Worm (Caenorhabditis elegans) whole organism, L4 larva: ENCODE results near the gene fbxb-49.
A peak's percentile ranks its signal among the peaks of the same experiment; 100 is the strongest.

Experiments used
- F26F4.8 ChIP-seq: fragments of 200-800 bp; sonication (Bioruptor generic); conservative IDR thresholded peaks from 2 replicates; pipeline ENCODE4 v1.3.6; 2022; ENCODE audit warnings: missing genetic modification characterization, missing compliant biosample characterization
- F37D6.2 ChIP-seq: sonication (generic microtip); optimal IDR thresholded peaks from 2 replicates; lab custom pipeline; 2016; ENCODE audit warnings: mild to moderate bottlenecking, missing genetic modification characterization, missing compliant biosample characterization
- F44E2.7 ChIP-seq: fragments of 200-800 bp; sonication (Bioruptor generic); IDR thresholded peaks from 2 replicates; pipeline ENCODE4 v2.1.2; 2022; ENCODE audit warnings: missing genetic modification characterization, missing compliant biosample characterization
- R02D3.7 ChIP-seq: fragments of 150-350 bp; sonication (generic microtip); optimal IDR thresholded peaks from 3 replicates; lab custom pipeline; 2014; ENCODE audit warnings: missing biosample characterization, missing genetic modification characterization
- Y105C5A.15 ChIP-seq: fragments of 200-800 bp; sonication (Bioruptor generic); IDR thresholded peaks from 2 replicates; pipeline ENCODE4 v1.3.6; 2022; ENCODE audit warnings: missing genetic modification characterization, missing compliant biosample characterization
- ZK337.2 ChIP-seq: fragments of 200-800 bp; sonication (Bioruptor generic); IDR thresholded peaks from 2 replicates; pipeline ENCODE4 v1.3.6; 2022; ENCODE audit warnings: missing genetic modification reagents, missing genetic modification characterization, missing compliant biosample characterization
- aha-1 ChIP-seq: fragments of 150-350 bp; peaks from one replicate; lab custom pipeline; 2014; ENCODE audit warnings: missing biosample characterization, missing genetic modification characterization
- aly-2 ChIP-seq: sonication (generic microtip); optimal IDR thresholded peaks from 2 replicates; lab custom pipeline; 2018; ENCODE audit warnings: missing biosample characterization, missing genetic modification characterization
- ceh-62 ChIP-seq: sonication (generic microtip); optimal IDR thresholded peaks from 2 replicates; lab custom pipeline; 2017; ENCODE audit warnings: missing biosample characterization, missing genetic modification characterization
- cey-2 ChIP-seq: sonication (generic microtip); optimal IDR thresholded peaks from 3 replicates; lab custom pipeline; 2017; ENCODE audit warnings: missing genetic modification characterization, mild to moderate bottlenecking, missing compliant biosample characterization, antibody characterized with exemption, borderline replicate concordance; ENCODE audit not compliant: insufficient read depth
- ctbp-1 ChIP-seq: fragments of 200-800 bp; sonication (Bioruptor generic); IDR thresholded peaks from 2 replicates; pipeline ENCODE4 v1.3.6; 2022; ENCODE audit warnings: missing genetic modification reagents, missing genetic modification characterization, missing compliant biosample characterization
- daf-12 ChIP-seq: fragments of 150-350 bp; optimal IDR thresholded peaks from 2 replicates; lab custom pipeline; 2014; ENCODE audit warnings: missing biosample characterization, missing genetic modification reagents, missing genetic modification characterization
- dmd-6 ChIP-seq: fragments of 200-800 bp; sonication (Bioruptor generic); IDR thresholded peaks from 2 replicates; pipeline ENCODE4 v1.3.6; 2022; ENCODE audit warnings: missing genetic modification reagents, missing genetic modification characterization, missing compliant biosample characterization
- dpl-1 ChIP-seq: fragments of 150-350 bp; optimal IDR thresholded peaks from 2 replicates; lab custom pipeline; 2014; ENCODE audit warnings: missing biosample characterization, missing genetic modification reagents, missing genetic modification characterization
- dve-1 ChIP-seq: sonication (generic microtip); optimal IDR thresholded peaks from 2 replicates; lab custom pipeline; 2017; ENCODE audit warnings: antibody characterized with exemption, mild to moderate bottlenecking, missing genetic modification characterization, missing compliant biosample characterization; ENCODE audit not compliant: insufficient read depth
- egl-27 ChIP-seq: sonication (generic microtip); optimal IDR thresholded peaks from 3 replicates; lab custom pipeline; 2017; ENCODE audit warnings: missing biosample characterization, missing genetic modification reagents, missing genetic modification characterization
- egl-43 ChIP-seq: fragments of 200-800 bp; sonication (Bioruptor generic); IDR thresholded peaks from 2 replicates; pipeline ENCODE4 v1.3.6; 2022; ENCODE audit warnings: missing genetic modification reagents, missing genetic modification characterization, missing compliant biosample characterization
- hif-1 ChIP-seq, 2 experiments: sonication (generic microtip); optimal IDR thresholded peaks; 2 replicates each; lab custom pipeline; 2016 to 2017; ENCODE audit warnings: missing compliant biosample characterization in 2 of 2, missing genetic modification characterization in 2 of 2, missing genetic modification reagents in 2 of 2, missing genotype in 2 of 2, mild to moderate bottlenecking in 1 of 2
- hlh-30 ChIP-seq: sonication (generic microtip); optimal IDR thresholded peaks from 2 replicates; lab custom pipeline; 2017; ENCODE audit warnings: antibody characterized with exemption, mild to moderate bottlenecking, missing genetic modification characterization, missing compliant biosample characterization; ENCODE audit not compliant: insufficient read depth
- lim-7 ChIP-seq: fragments of 200-800 bp; sonication (Bioruptor generic); IDR thresholded peaks from 2 replicates; pipeline ENCODE4 v1.3.6; 2022; ENCODE audit warnings: missing genetic modification characterization, missing compliant biosample characterization
- lin-13 ChIP-seq: fragments of 150-350 bp; optimal IDR thresholded peaks from 2 replicates; lab custom pipeline; 2014; ENCODE audit warnings: missing biosample characterization, missing genetic modification reagents, missing genetic modification characterization
- lin-29 ChIP-seq: fragments of 200-800 bp; sonication (Bioruptor generic); IDR thresholded peaks from 2 replicates; pipeline ENCODE4 v1.3.6; 2022; ENCODE audit warnings: missing genetic modification reagents, missing genetic modification characterization, missing compliant biosample characterization
- lin-38 ChIP-seq: fragments of 200-800 bp; sonication (Bioruptor generic); IDR thresholded peaks from 2 replicates; pipeline ENCODE4 v1.3.6; 2022; ENCODE audit warnings: missing genetic modification reagents, missing genetic modification characterization, missing compliant biosample characterization
- lin-39 ChIP-seq: fragments of 150-350 bp; optimal IDR thresholded peaks from 2 replicates; lab custom pipeline; 2014; ENCODE audit warnings: missing biosample characterization, missing genetic modification reagents, missing genetic modification characterization
- lir-3 ChIP-seq: sonication (generic microtip); optimal IDR thresholded peaks from 2 replicates; lab custom pipeline; 2016; ENCODE audit warnings: mild to moderate bottlenecking, missing genetic modification characterization, missing compliant biosample characterization
- lsy-2 ChIP-seq, 2 experiments: fragments of 150-350 bp in 1 of 2; sonication (generic microtip) in 1 of 2; optimal IDR thresholded peaks; 2 replicates each; lab custom pipeline; 2014 to 2017; ENCODE audit warnings: missing biosample characterization in 2 of 2, missing genetic modification characterization in 2 of 2
- madf-9 ChIP-seq: fragments of 200-800 bp; sonication (Bioruptor generic); conservative IDR thresholded peaks from 2 replicates; pipeline ENCODE4 v1.3.6; 2022; ENCODE audit warnings: missing genetic modification reagents, missing genetic modification characterization, missing compliant biosample characterization
- mdl-1 ChIP-seq, 2 experiments: fragments of 150-350 bp in 1 of 2; sonication (generic microtip) in 1 of 2; optimal IDR thresholded peaks; 2 replicates each; lab custom pipeline; 2014 to 2017; ENCODE audit warnings: missing biosample characterization in 2 of 2, missing genetic modification characterization in 2 of 2
- mes-2 ChIP-seq: sonication (generic microtip); optimal IDR thresholded peaks from 2 replicates; lab custom pipeline; 2016; ENCODE audit warnings: missing genotype, mild to moderate bottlenecking, missing genetic modification characterization, missing compliant biosample characterization; ENCODE audit not compliant: poor library complexity, severe bottlenecking
- nhr-10 ChIP-seq: fragments of 150-350 bp; optimal IDR thresholded peaks from 2 replicates; lab custom pipeline; 2014; ENCODE audit warnings: missing biosample characterization, missing genetic modification characterization
- nhr-102 ChIP-seq: sonication (generic microtip); optimal IDR thresholded peaks from 2 replicates; lab custom pipeline; 2016; ENCODE audit warnings: mild to moderate bottlenecking, missing genetic modification characterization, moderate library complexity, missing compliant biosample characterization
- nhr-111 ChIP-seq: fragments of 200-800 bp; sonication (Bioruptor generic); optimal IDR thresholded peaks from 2 replicates; lab custom pipeline; 2018; ENCODE audit warnings: mild to moderate bottlenecking, missing genetic modification characterization, missing compliant biosample characterization
- nhr-28 ChIP-seq: fragments of 150-350 bp; optimal IDR thresholded peaks from 2 replicates; lab custom pipeline; 2014; ENCODE audit warnings: missing biosample characterization, missing genetic modification characterization
- nhr-48 ChIP-seq: sonication (generic microtip); optimal IDR thresholded peaks from 2 replicates; lab custom pipeline; 2016; ENCODE audit warnings: mild to moderate bottlenecking, missing genetic modification characterization, missing compliant biosample characterization
- nhr-6 ChIP-seq: fragments of 150-350 bp; optimal IDR thresholded peaks from 2 replicates; lab custom pipeline; 2014; ENCODE audit warnings: missing biosample characterization, missing genetic modification characterization
- nhr-77 ChIP-seq: fragments of 150-350 bp; optimal IDR thresholded peaks from 2 replicates; lab custom pipeline; 2014; ENCODE audit warnings: missing biosample characterization, missing genetic modification characterization
- rbr-2 ChIP-seq: sonication (generic microtip); optimal IDR thresholded peaks from 2 replicates; lab custom pipeline; 2016; ENCODE audit warnings: missing genotype, missing genetic modification characterization, missing compliant biosample characterization
- saeg-2 ChIP-seq: fragments of 200-800 bp; sonication (Bioruptor generic); IDR thresholded peaks from 2 replicates; pipeline ENCODE4 v1.3.6; 2022; ENCODE audit warnings: missing genetic modification reagents, missing genetic modification characterization, missing compliant biosample characterization
- sdz-12 ChIP-seq: fragments of 200-800 bp; sonication (Bioruptor generic); optimal IDR thresholded peaks from 2 replicates; lab custom pipeline; 2018; ENCODE audit warnings: mild to moderate bottlenecking, missing genetic modification characterization, missing compliant biosample characterization
- spr-3 ChIP-seq: fragments of 200-800 bp; sonication (Bioruptor generic); optimal IDR thresholded peaks from 2 replicates; lab custom pipeline; 2018; ENCODE audit warnings: mild to moderate bottlenecking, missing genetic modification characterization, missing compliant biosample characterization
- unc-130 ChIP-seq: sonication (generic microtip); optimal IDR thresholded peaks from 2 replicates; lab custom pipeline; 2016; ENCODE audit warnings: missing genetic modification reagents, missing genetic modification characterization, missing compliant biosample characterization
- vab-7 ChIP-seq: fragments of 200-800 bp; sonication (Bioruptor generic); IDR thresholded peaks from 2 replicates; pipeline ENCODE4 v1.3.6; 2022; ENCODE audit warnings: missing genetic modification reagents, missing genetic modification characterization, missing compliant biosample characterization
- zfp-2 ChIP-seq: sonication (generic microtip); optimal IDR thresholded peaks from 2 replicates; lab custom pipeline; 2016; ENCODE audit warnings: mild to moderate bottlenecking, missing genetic modification characterization, missing compliant biosample characterization
- zip-11 ChIP-seq: fragments of 200-800 bp; sonication (Bioruptor generic); IDR thresholded peaks from 2 replicates; pipeline ENCODE4 v1.3.6; 2022; ENCODE audit warnings: missing genetic modification characterization, missing compliant biosample characterization
- zip-2 ChIP-seq: fragments of 150-350 bp; optimal IDR thresholded peaks from 2 replicates; lab custom pipeline; 2014; ENCODE audit warnings: missing biosample characterization, missing genetic modification characterization
- ztf-11 ChIP-seq: fragments of 150-350 bp; optimal IDR thresholded peaks from 2 replicates; lab custom pipeline; 2014; ENCODE audit warnings: missing biosample characterization, missing genetic modification characterization
- ztf-7 ChIP-seq: fragments of 150-350 bp; optimal IDR thresholded peaks from 2 replicates; lab custom pipeline; 2014; ENCODE audit warnings: missing biosample characterization, missing genetic modification characterization

fbxb-49 gene

ce11 chrII:1568214-1568613 lies at the start of gene fbxb-49:
TSS of gene fbxb-49 (plus strand) at chrII:1568514.
- TF ChIP-seq nhr-48 (tag; lab: Kevin White, UChicago), result no peak
- peak; percentile 71 for TF ChIP-seq aha-1 (tag; lab: Kevin White, UChicago)
- TF ChIP-seq ctbp-1 (GFP tag; lab: Robert Waterston, UW), result no peak
- no peak for TF ChIP-seq nhr-102 (tag; lab: Kevin White, UChicago)

DNA sequence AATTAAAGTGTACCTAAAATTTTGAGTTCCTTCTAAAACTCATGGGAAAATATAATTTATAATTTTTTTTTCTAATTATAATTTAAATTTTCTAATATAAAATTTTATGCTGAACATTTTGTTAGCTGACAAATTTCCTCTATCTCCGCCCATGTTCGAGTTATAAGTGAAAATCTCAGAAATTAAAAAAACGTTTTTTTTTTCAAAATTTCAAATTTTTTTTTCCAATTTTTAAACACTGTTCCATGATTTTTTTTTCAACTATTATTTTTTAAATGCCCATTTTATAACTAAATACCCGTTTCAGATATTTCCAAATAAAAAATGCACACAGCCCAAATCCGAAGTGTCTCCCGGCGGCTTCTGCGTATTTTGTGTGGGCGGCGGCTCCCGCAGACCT lies 49.4 kb upstream of the fbxb-49 start, which contains the start of gene Y51H7BR.8:
TSS of gene Y51H7BR.8 (plus strand) at position 301 of the 400 bp plus-strand sequence.
- no peak for TF ChIP-seq F37D6.2
- no peak for TF ChIP-seq lsy-2 (tag; optimal IDR thresholded peaks at IDR 0.05; lab: Kevin White, UChicago)
- no peak for TF ChIP-seq nhr-28 (tag; lab: Kevin White, UChicago)
- TF ChIP-seq lin-29, result no peak
- TF ChIP-seq Y105C5A.15 (GFP tag; lab: Robert Waterston, UW), result no peak
- no peak for TF ChIP-seq egl-43
- TF ChIP-seq lir-3 (tag; lab: Kevin White, UChicago), result no peak
- TF ChIP-seq ceh-62 (tag; lab: Kevin White, UChicago), result no peak
- no peak for TF ChIP-seq unc-130 (GFP tag; lab: Kevin White, UChicago)
- TF ChIP-seq spr-3, result no peak
- TF ChIP-seq nhr-111 (GFP tag; lab: Kevin White, UChicago), result no peak
- no peak for TF ChIP-seq lin-39 (tag; lab: Kevin White, UChicago)
- TF ChIP-seq, all 104 proteins: peak for 0

DNA sequence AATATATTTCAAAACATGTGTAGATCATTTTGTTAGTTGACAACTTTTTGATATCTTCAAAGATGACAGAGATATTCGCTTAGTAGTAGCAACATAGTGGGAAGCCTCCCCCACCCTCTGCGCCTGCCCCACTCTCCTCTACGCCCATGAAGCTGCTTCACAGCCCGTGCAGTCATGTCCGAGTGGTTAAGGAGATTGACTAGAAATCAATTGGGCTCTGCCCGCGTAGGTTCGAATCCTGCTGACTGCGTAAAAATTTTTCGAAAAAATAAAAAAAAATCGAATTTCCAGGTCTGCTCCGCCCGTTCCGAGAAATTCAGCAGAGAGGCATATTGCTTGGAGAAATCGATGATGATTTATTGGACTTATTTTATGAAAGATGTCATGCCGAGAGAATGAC lies 48.4 kb upstream of the fbxb-49 start:
- TF ChIP-seq nhr-28 (tag; lab: Kevin White, UChicago), result no peak
- TF ChIP-seq daf-12 (tag; lab: Kevin White, UChicago), result no peak
- TF ChIP-seq F37D6.2, result peak; percentile 37
- TF ChIP-seq cey-2 (tag; lab: Kevin White, UChicago), result no peak
- TF ChIP-seq nhr-10, result no peak
- no peak for TF ChIP-seq egl-27
- peak; percentile 43 for TF ChIP-seq dmd-6 (GFP tag; lab: Robert Waterston, UW)
- TF ChIP-seq nhr-6 (tag; lab: Kevin White, UChicago), result no peak
- TF ChIP-seq hlh-30, result no peak
- peak; percentile 79 for TF ChIP-seq madf-9 (GFP tag; lab: Robert Waterston, UW)
- peak; percentile 54 for TF ChIP-seq lin-13 (GFP tag; lab: Kevin White, UChicago)
- TF ChIP-seq R02D3.7, result no peak
- peak; percentile 6 for TF ChIP-seq dve-1 (tag; lab: Kevin White, UChicago)
- TF ChIP-seq dpl-1 (GFP tag; lab: Kevin White, UChicago), result no peak
- TF ChIP-seq rbr-2 (tag; lab: Kevin White, UChicago), result peak; percentile 54
- peak; percentile 80 for TF ChIP-seq mes-2 (tag; lab: Kevin White, UChicago)
- TF ChIP-seq lim-7, result no peak; the same call in 1 of the 2 replicates
- TF ChIP-seq Y105C5A.15 (GFP tag; lab: Robert Waterston, UW), result 0 out of 2 replicates have a peak, but pooled peaks have one; percentile 38
- TF ChIP-seq spr-3, result no peak
- no peak for TF ChIP-seq ZK337.2
- TF ChIP-seq unc-130 (GFP tag; lab: Kevin White, UChicago), result no peak
- TF ChIP-seq ztf-11 (tag; lab: Kevin White, UChicago), result no peak
- TF ChIP-seq zip-2 (tag; lab: Kevin White, UChicago), result no peak
- no peak for TF ChIP-seq aly-2 (tag; lab: Kevin White, UChicago)
- peak; percentile 82 for TF ChIP-seq vab-7 (GFP tag; lab: Robert Waterston, UW)
- TF ChIP-seq F26F4.8, result no peak
- no peak for TF ChIP-seq nhr-77
- peak; percentile 71; the same call in 1 of the 2 replicates for TF ChIP-seq lin-38 (GFP tag; lab: Robert Waterston, UW)
- TF ChIP-seq F44E2.7, result no peak
- TF ChIP-seq hif-1 (tag; optimal IDR thresholded peaks at IDR 0.05; lab: Kevin White, UChicago), result peak in 1 of 2 experiments; percentile 22
- peak; percentile 45 for TF ChIP-seq ztf-7 (tag; lab: Kevin White, UChicago)
- TF ChIP-seq zip-11, result no peak
- TF ChIP-seq lin-29, result no peak
- TF ChIP-seq sdz-12 (GFP tag; lab: Kevin White, UChicago), result no peak
- no peak for TF ChIP-seq zfp-2 (tag; lab: Kevin White, UChicago)
- TF ChIP-seq mdl-1 (tag; optimal IDR thresholded peaks at IDR 0.05; lab: Kevin White, UChicago), result no peak
- TF ChIP-seq saeg-2, result no peak
